Fruit fly (Drosophila melanogaster) whole organism, adult: ENCODE data around the gene CG9168.

Experiments
- CG11617 ChIP-seq: fragments of 200-800 bp; sonication (Bioruptor generic); optimal IDR thresholded peaks from 2 replicates; lab custom pipeline; 2017; ENCODE audit warnings: mild to moderate bottlenecking, missing biosample characterization, missing genetic modification reagents, missing genetic modification characterization
- CG12768 ChIP-seq: fragments of 200-800 bp; sonication (Bioruptor generic); optimal IDR thresholded peaks from 2 replicates; lab custom pipeline; 2017; ENCODE audit warnings: missing biosample characterization, missing genetic modification characterization, mild to moderate bottlenecking, moderate library complexity, missing genetic modification reagents
- CG14711 ChIP-seq: fragments of 200-800 bp; sonication (Bioruptor generic); optimal IDR thresholded peaks from 2 replicates; lab custom pipeline; 2018; ENCODE audit warnings: missing biosample characterization, mild to moderate bottlenecking, missing genetic modification characterization, moderate library complexity
- CG1620 ChIP-seq: fragments of 200-800 bp; sonication (Bioruptor generic); optimal IDR thresholded peaks from 2 replicates; lab custom pipeline; 2016; ENCODE audit warnings: missing biosample characterization, missing genetic modification characterization
- CG33017 ChIP-seq: fragments of 200-800 bp; sonication (Bioruptor generic); optimal IDR thresholded peaks from 2 replicates; lab custom pipeline; 2018; ENCODE audit warnings: missing biosample characterization, mild to moderate bottlenecking, missing genetic modification characterization, moderate library complexity
- CG5204 ChIP-seq: fragments of 200-800 bp; sonication (Bioruptor generic); optimal IDR thresholded peaks from 2 replicates; lab custom pipeline; 2016; ENCODE audit warnings: missing biosample characterization, missing genetic modification characterization
- CG7045 ChIP-seq: fragments of 200-800 bp; sonication (Bioruptor generic); optimal IDR thresholded peaks from 2 replicates; lab custom pipeline; 2017; ENCODE audit warnings: missing biosample characterization, mild to moderate bottlenecking, missing genetic modification characterization
- CG7101 ChIP-seq: fragments of 200-800 bp; sonication (Bioruptor generic); optimal IDR thresholded peaks from 2 replicates; lab custom pipeline; 2018; ENCODE audit warnings: missing biosample characterization, mild to moderate bottlenecking, missing genetic modification characterization, moderate library complexity
- Clk ChIP-seq: fragments of 200-800 bp; sonication (Bioruptor generic); optimal IDR thresholded peaks from 2 replicates; lab custom pipeline; 2017; ENCODE audit warnings: missing biosample characterization, missing genetic modification characterization
- Crg-1 ChIP-seq: fragments of 200-800 bp; sonication (Bioruptor generic); optimal IDR thresholded peaks from 2 replicates; lab custom pipeline; 2016; ENCODE audit warnings: missing biosample characterization, missing genetic modification characterization
- Hr96 ChIP-seq: fragments of 200-800 bp; sonication (Bioruptor generic); optimal IDR thresholded peaks from 2 replicates; lab custom pipeline; 2016; ENCODE audit warnings: missing biosample characterization, missing genetic modification characterization
- Mnt ChIP-seq: fragments of 200-800 bp; sonication (Bioruptor generic); optimal IDR thresholded peaks from 2 replicates; lab custom pipeline; 2016; ENCODE audit warnings: missing biosample characterization, mild to moderate bottlenecking, missing genetic modification characterization
- bab1 ChIP-seq: fragments of 200-800 bp; sonication (Bioruptor generic); optimal IDR thresholded peaks from 3 replicates; lab custom pipeline; 2019; ENCODE audit warnings: missing biosample characterization, mild to moderate bottlenecking, missing genetic modification characterization, moderate library complexity
- cic ChIP-seq: fragments of 200-800 bp; sonication (Bioruptor generic); optimal IDR thresholded peaks from 2 replicates; lab custom pipeline; 2017; ENCODE audit warnings: missing biosample characterization, mild to moderate bottlenecking, missing genetic modification characterization, moderate library complexity
- cnc ChIP-seq, 2 experiments: fragments of >200 bp; optimal IDR thresholded peaks; 2 replicates each; lab custom pipeline; 2017
- kay ChIP-seq: fragments of 200-800 bp; sonication (Bioruptor generic); peaks from one replicate; lab custom pipeline; 2016; ENCODE audit warnings: missing biosample characterization, missing genetic modification characterization, borderline replicate concordance
- ovo ChIP-seq: fragments of 200-800 bp; sonication (Bioruptor generic); optimal IDR thresholded peaks from 2 replicates; lab custom pipeline; 2016; ENCODE audit warnings: missing biosample characterization, missing genetic modification characterization
- pad ChIP-seq: fragments of 200-800 bp; sonication (Bioruptor generic); optimal IDR thresholded peaks from 3 replicates; lab custom pipeline; 2017; ENCODE audit warnings: missing biosample characterization, missing genetic modification characterization, mild to moderate bottlenecking, moderate library complexity, missing genetic modification reagents
- tj ChIP-seq: fragments of 200-800 bp; sonication (Bioruptor generic); optimal IDR thresholded peaks from 3 replicates; lab custom pipeline; 2017; ENCODE audit warnings: missing biosample characterization, mild to moderate bottlenecking, missing genetic modification characterization, moderate library complexity
- toe ChIP-seq: fragments of 200-800 bp; sonication (Bioruptor generic); optimal IDR thresholded peaks from 2 replicates; lab custom pipeline; 2016; ENCODE audit warnings: missing biosample characterization, missing genetic modification characterization

The CG9168 gene

dm6 chr3L:1419929-1420328 lies 9.1 kb downstream of the CG9168 start:
- TF ChIP-seq Clk (GFP tag; lab: Kevin White, UChicago) (no peak), tj (no peak), Crg-1 (GFP tag; lab: Kevin White, UChicago) (no peak), Mnt (GFP tag; lab: Kevin White, UChicago) (no peak), cic (GFP tag; lab: Kevin White, UChicago) (no peak), toe (GFP tag; lab: Kevin White, UChicago) (no peak), pad (GFP tag; lab: Kevin White, UChicago) (no peak), CG33017 (tag; lab: Kevin White, UChicago) (no peak), CG11617 (GFP tag; lab: Kevin White, UChicago) (no peak), cnc (optimal IDR thresholded peaks at IDR 0.05; lab: Kevin White, UChicago) (no peak), CG1620 (no peak), CG7045 (GFP tag; lab: Kevin White, UChicago) (no peak), CG7101 (no peak), ovo (GFP tag; lab: Kevin White, UChicago) (no peak), CG12768 (GFP tag; lab: Kevin White, UChicago) (no peak), kay (no peak)

dm6 chr3L:1420950-1421349 lies 10.1 kb downstream of the CG9168 start:
- no peak for TF ChIP-seq pad (GFP tag; lab: Kevin White, UChicago)
- TF ChIP-seq Crg-1 (GFP tag; lab: Kevin White, UChicago): no peak
- TF ChIP-seq CG7045 (GFP tag; lab: Kevin White, UChicago): no peak
- TF ChIP-seq CG7101: no peak
- no peak for TF ChIP-seq CG12768 (GFP tag; lab: Kevin White, UChicago)
- no peak for TF ChIP-seq kay
- TF ChIP-seq cnc (optimal IDR thresholded peaks at IDR 0.05; lab: Kevin White, UChicago): no peak

dm6 chr3L:1423371-1423770 lies 12.5 kb downstream of the CG9168 start, which contains the start of gene CG9173:
TSS of gene CG9173 (minus strand) at chr3L:1423471.
- TF ChIP-seq cic (GFP tag; lab: Kevin White, UChicago) (no peak), Mnt (GFP tag; lab: Kevin White, UChicago) (no peak), tj (no peak), toe (GFP tag; lab: Kevin White, UChicago) (no peak), CG12768 (GFP tag; lab: Kevin White, UChicago) (no peak), Hr96 (GFP tag; lab: Kevin White, UChicago) (no peak), Crg-1 (GFP tag; lab: Kevin White, UChicago) (no peak), bab1 (GFP tag; lab: Kevin White, UChicago) (no peak), cnc (optimal IDR thresholded peaks at IDR 0.05; lab: Kevin White, UChicago) (no peak), ovo (GFP tag; lab: Kevin White, UChicago) (no peak), Clk (GFP tag; lab: Kevin White, UChicago) (no peak), CG11617 (GFP tag; lab: Kevin White, UChicago) (no peak), CG33017 (tag; lab: Kevin White, UChicago) (no peak), CG14711 (tag; lab: Kevin White, UChicago) (no peak), CG5204 (no peak), CG7045 (GFP tag; lab: Kevin White, UChicago) (no peak), kay (no peak), pad (GFP tag; lab: Kevin White, UChicago) (no peak), CG7101 (no peak)

dm6 chr3L:1424488-1424887 lies 13.6 kb downstream of the CG9168 start:
- TF ChIP-seq CG33017 (tag; lab: Kevin White, UChicago): no peak
- no peak for TF ChIP-seq toe (GFP tag; lab: Kevin White, UChicago)
- TF ChIP-seq ovo (GFP tag; lab: Kevin White, UChicago): no peak
- TF ChIP-seq Clk (GFP tag; lab: Kevin White, UChicago): no peak
- no peak for TF ChIP-seq CG5204
- TF ChIP-seq Hr96 (GFP tag; lab: Kevin White, UChicago): no peak
- TF ChIP-seq CG1620: no peak
- no peak for TF ChIP-seq cic (GFP tag; lab: Kevin White, UChicago)
- TF ChIP-seq kay: no peak
- TF ChIP-seq CG7045 (GFP tag; lab: Kevin White, UChicago): no peak
- TF ChIP-seq tj: no peak
- TF ChIP-seq Crg-1 (GFP tag; lab: Kevin White, UChicago): no peak

dm6 chr3L:1431489-1432053 lies 20.7 kb downstream of the CG9168 start:
- TF ChIP-seq CG11617 (GFP tag; lab: Kevin White, UChicago): no peak
- no peak for TF ChIP-seq CG14711 (tag; lab: Kevin White, UChicago)
- no peak for TF ChIP-seq bab1 (GFP tag; lab: Kevin White, UChicago)
- TF ChIP-seq CG7045 (GFP tag; lab: Kevin White, UChicago): no peak
- no peak for TF ChIP-seq CG1620
- TF ChIP-seq CG7101: no peak
- no peak for TF ChIP-seq CG5204
- TF ChIP-seq Clk (GFP tag; lab: Kevin White, UChicago): no peak
- no peak for TF ChIP-seq Mnt (GFP tag; lab: Kevin White, UChicago)
- no peak for TF ChIP-seq tj
- no peak for TF ChIP-seq cnc (optimal IDR thresholded peaks at IDR 0.05; lab: Kevin White, UChicago)
- TF ChIP-seq toe (GFP tag; lab: Kevin White, UChicago): no peak
- no peak for TF ChIP-seq ovo (GFP tag; lab: Kevin White, UChicago)
- no peak for TF ChIP-seq Crg-1 (GFP tag; lab: Kevin White, UChicago)

dm6 chr3L:1437772-1438171 lies 26.9 kb downstream of the CG9168 start, which contains the start of gene SA2:
TSS of gene SA2 (minus strand) at chr3L:1437872.
- TF ChIP-seq toe (GFP tag; lab: Kevin White, UChicago): no peak
- TF ChIP-seq cic (GFP tag; lab: Kevin White, UChicago): no peak
- TF ChIP-seq CG7045 (GFP tag; lab: Kevin White, UChicago): no peak
- no peak for TF ChIP-seq ovo (GFP tag; lab: Kevin White, UChicago)
- TF ChIP-seq CG1620: no peak
- TF ChIP-seq CG7101: no peak
- TF ChIP-seq cnc (optimal IDR thresholded peaks at IDR 0.05; lab: Kevin White, UChicago): no peak
- TF ChIP-seq CG5204: no peak
- no peak for TF ChIP-seq Mnt (GFP tag; lab: Kevin White, UChicago)
- no peak for TF ChIP-seq Hr96 (GFP tag; lab: Kevin White, UChicago)
- no peak for TF ChIP-seq CG33017 (tag; lab: Kevin White, UChicago)
- TF ChIP-seq tj: no peak
